Fruit fly (Drosophila melanogaster) whole organism, pupa: Measurements from ENCODE around the gene dgrn.
A peak's percentile ranks its signal among the peaks of the same experiment; 100 is the strongest.

ENCODE experiments used
- CG10348 ChIP-seq: fragments of 200-800 bp; sonication (Bioruptor generic); IDR thresholded peaks from 2 replicates; pipeline ENCODE4 v1.3.6; 2022; ENCODE audit warnings: missing biosample characterization, missing genetic modification characterization
- CG12605 ChIP-seq: fragments of 200-800 bp; sonication (Bioruptor generic); IDR thresholded peaks from 2 replicates; pipeline ENCODE4 v1.3.6; 2022; ENCODE audit warnings: missing biosample characterization, missing genetic modification characterization
- CG13204 ChIP-seq: fragments of 200-800 bp; sonication (Bioruptor generic); optimal IDR thresholded peaks from 2 replicates; lab custom pipeline; 2018; ENCODE audit warnings: missing biosample characterization, mild to moderate bottlenecking, missing genetic modification characterization, moderate library complexity
- CG14655 ChIP-seq: fragments of 200-800 bp; sonication (Bioruptor generic); optimal IDR thresholded peaks from 3 replicates; lab custom pipeline; 2017; ENCODE audit warnings: mild to moderate bottlenecking, missing biosample characterization, missing genetic modification reagents, missing genetic modification characterization
- CG15710 ChIP-seq: fragments of 200-800 bp; sonication (Bioruptor generic); optimal IDR thresholded peaks from 2 replicates; lab custom pipeline; 2018; ENCODE audit warnings: missing biosample characterization, mild to moderate bottlenecking, missing genetic modification characterization, moderate library complexity
- CG17806 ChIP-seq: fragments of 200-800 bp; sonication (Bioruptor generic); optimal IDR thresholded peaks from 2 replicates; lab custom pipeline; 2018; ENCODE audit warnings: missing biosample characterization, mild to moderate bottlenecking, missing genetic modification characterization, moderate library complexity
- CG32121 ChIP-seq: fragments of 200-800 bp; sonication (Bioruptor generic); IDR thresholded peaks from 2 replicates; pipeline ENCODE4 v1.3.6; 2022; ENCODE audit warnings: missing biosample characterization, missing genetic modification characterization
- CG34367 ChIP-seq: fragments of 200-800 bp; sonication (Bioruptor generic); optimal IDR thresholded peaks from 2 replicates; lab custom pipeline; 2018; ENCODE audit warnings: missing biosample characterization, mild to moderate bottlenecking, missing genetic modification characterization
- CG4496 ChIP-seq: fragments of 200-800 bp; sonication (Bioruptor generic); IDR thresholded peaks from 3 replicates; pipeline ENCODE4 v1.3.6; 2022; ENCODE audit warnings: missing biosample characterization, missing genetic modification characterization
- CG8159 ChIP-seq: fragments of 200-800 bp; sonication (Bioruptor generic); optimal IDR thresholded peaks from 3 replicates; lab custom pipeline; 2018; ENCODE audit warnings: missing biosample characterization, mild to moderate bottlenecking, missing genetic modification characterization, moderate library complexity
- CG8301 ChIP-seq: fragments of 200-800 bp; sonication (Bioruptor generic); optimal IDR thresholded peaks from 2 replicates; lab custom pipeline; 2018; ENCODE audit warnings: missing biosample characterization, mild to moderate bottlenecking, missing genetic modification characterization
- CG9948 ChIP-seq: fragments of 200-800 bp; sonication (Bioruptor generic); optimal IDR thresholded peaks from 2 replicates; lab custom pipeline; 2018; ENCODE audit warnings: missing biosample characterization, mild to moderate bottlenecking, missing genetic modification characterization, moderate library complexity
- D1 ChIP-seq: fragments of 200-800 bp; sonication (Bioruptor generic); optimal IDR thresholded peaks from 2 replicates; lab custom pipeline; 2018; ENCODE audit warnings: missing biosample characterization, mild to moderate bottlenecking, missing genetic modification characterization, moderate library complexity
- EcR ChIP-seq: fragments of 200-800 bp; sonication (Bioruptor generic); optimal IDR thresholded peaks from 3 replicates; lab custom pipeline; 2019; ENCODE audit warnings: missing biosample characterization, missing genetic modification characterization, mild to moderate bottlenecking, moderate library complexity, missing genetic modification reagents
- Ets98B ChIP-seq: fragments of 200-800 bp; sonication (Bioruptor generic); IDR thresholded peaks from 2 replicates; pipeline ENCODE4 v1.3.6; 2022; ENCODE audit warnings: missing biosample characterization, missing genetic modification characterization
- Pif1A ChIP-seq: fragments of 200-800 bp; sonication (Bioruptor generic); optimal IDR thresholded peaks from 3 replicates; lab custom pipeline; 2016; ENCODE audit warnings: missing biosample characterization, missing genetic modification characterization
- Pif1B ChIP-seq: fragments of 200-800 bp; sonication (Bioruptor generic); optimal IDR thresholded peaks from 3 replicates; lab custom pipeline; 2016; ENCODE audit warnings: missing biosample characterization, missing genetic modification characterization
- Snoo ChIP-seq: fragments of 200-800 bp; sonication (Bioruptor generic); optimal IDR thresholded peaks from 3 replicates; lab custom pipeline; 2017; ENCODE audit warnings: missing biosample characterization, mild to moderate bottlenecking, missing genetic modification characterization, inconsistent platforms
- fd96Ca ChIP-seq: fragments of 200-800 bp; sonication (Bioruptor generic); IDR thresholded peaks from 3 replicates; pipeline ENCODE4 v1.3.6; 2022; ENCODE audit warnings: missing biosample characterization, missing genetic modification characterization
- gl ChIP-seq: fragments of 200-800 bp; sonication (Bioruptor generic); optimal IDR thresholded peaks from 2 replicates; lab custom pipeline; 2018; ENCODE audit warnings: missing biosample characterization, mild to moderate bottlenecking, missing genetic modification characterization
- rn ChIP-seq: fragments of 200-800 bp; sonication (Bioruptor generic); IDR thresholded peaks from 2 replicates; pipeline ENCODE4 v1.3.6; 2022; ENCODE audit warnings: missing biosample characterization, missing genetic modification characterization

The dgrn gene

DNA sequence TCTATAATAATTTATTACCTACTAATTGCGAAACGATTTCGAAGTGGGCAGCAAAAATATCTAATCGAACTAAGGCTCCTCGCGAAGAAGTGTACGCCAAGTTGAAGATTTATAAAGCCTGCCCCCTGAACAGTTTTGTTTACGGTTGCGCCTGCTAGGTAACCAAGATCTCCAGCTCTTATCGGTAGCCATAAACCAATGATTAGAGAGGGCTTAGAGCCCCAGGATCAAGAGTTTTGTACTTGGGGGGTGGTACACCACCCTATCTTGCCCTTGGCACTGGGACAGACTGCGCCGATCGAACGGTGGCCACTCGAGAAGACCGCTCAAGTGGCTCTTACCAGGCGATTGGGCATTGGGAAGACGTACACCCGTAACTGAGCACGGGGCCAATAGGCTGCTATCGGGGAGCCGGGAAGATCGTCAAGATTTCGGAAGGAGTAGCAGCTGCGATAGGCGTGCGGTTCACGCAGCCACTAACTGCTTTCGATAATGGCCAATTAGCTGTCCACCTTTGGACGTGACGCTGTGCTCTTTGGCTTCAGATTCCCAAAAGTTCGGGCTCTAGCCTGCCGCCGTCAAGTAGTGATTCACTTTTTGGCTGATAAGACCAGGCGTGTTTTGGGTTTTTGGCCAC is 8.0 kb downstream of the dgrn start:
- no peak for TF ChIP-seq CG13204 (GFP tag; lab: Kevin White, UChicago)
- TF ChIP-seq EcR (GFP tag; lab: Kevin White, UChicago), result no peak
- no peak for TF ChIP-seq CG10348 (GFP tag; lab: Robert Waterston, UW)
- TF ChIP-seq Snoo (tag; lab: Kevin White, UChicago), result no peak
- no peak for TF ChIP-seq CG9948
- no peak for TF ChIP-seq CG32121 (GFP tag; lab: Robert Waterston, UW)
- no peak for TF ChIP-seq CG8159
- no peak for TF ChIP-seq CG8301 (tag; lab: Kevin White, UChicago)
- no peak for TF ChIP-seq fd96Ca (GFP tag; lab: Robert Waterston, UW)
- no peak for TF ChIP-seq CG15710 (tag; lab: Kevin White, UChicago)
- TF ChIP-seq CG14655 (GFP tag; lab: Kevin White, UChicago), result no peak
- no peak for TF ChIP-seq Pif1B (GFP tag; lab: Kevin White, UChicago)
- no peak for TF ChIP-seq Pif1A (GFP tag; lab: Kevin White, UChicago)
- TF ChIP-seq CG4496, result no peak
- no peak for TF ChIP-seq rn (GFP tag; lab: Robert Waterston, UW)
- TF ChIP-seq gl, result no peak
- no peak for TF ChIP-seq Ets98B (GFP tag; lab: Robert Waterston, UW)
- TF ChIP-seq CG34367, result no peak

DNA sequence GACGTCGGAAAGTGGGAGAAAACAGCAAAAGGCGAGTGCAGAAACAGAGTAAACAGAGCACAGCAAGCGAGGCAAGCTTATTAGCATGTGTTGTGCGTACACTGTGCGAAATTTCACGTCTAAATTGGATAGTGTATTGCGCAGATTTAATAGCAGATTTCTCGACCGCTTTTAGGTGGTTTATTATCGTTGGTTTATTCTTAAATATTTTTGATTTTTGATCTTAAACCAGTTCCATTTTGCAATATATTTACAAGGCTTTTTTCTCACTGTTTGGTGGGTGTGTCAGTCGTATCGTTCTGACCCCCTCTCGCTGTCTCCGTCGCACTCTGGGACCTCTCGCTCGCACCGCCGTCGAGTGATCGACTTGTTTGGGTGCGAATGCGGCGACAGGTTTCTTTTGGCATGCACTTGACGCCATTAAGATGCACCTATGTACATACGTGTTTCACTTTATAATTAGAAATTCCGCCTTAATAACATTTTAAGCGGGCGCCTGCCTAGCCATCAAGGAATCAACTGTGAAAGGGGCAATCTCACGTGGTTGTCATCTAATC is 9.6 kb downstream of the dgrn start:
- TF ChIP-seq CG4496 (peak; percentile 96), Pif1A (GFP tag; lab: Kevin White, UChicago) (peak; percentile 89), CG13204 (GFP tag; lab: Kevin White, UChicago) (no peak), CG12605 (GFP tag; lab: Robert Waterston, UW) (peak; percentile 90), CG14655 (GFP tag; lab: Kevin White, UChicago) (peak; percentile 93), EcR (GFP tag; lab: Kevin White, UChicago) (peak; percentile 12), fd96Ca (GFP tag; lab: Robert Waterston, UW) (peak; percentile 97), CG10348 (GFP tag; lab: Robert Waterston, UW) (peak; percentile 64; the same call in 1 of the 2 replicates), CG34367 (peak; percentile 77), Snoo (tag; lab: Kevin White, UChicago) (peak; percentile 85), CG9948 (no peak), CG17806 (tag; lab: Kevin White, UChicago) (peak; percentile 76), CG8301 (tag; lab: Kevin White, UChicago) (peak; percentile 95), Ets98B (GFP tag; lab: Robert Waterston, UW) (peak; percentile 96), rn (GFP tag; lab: Robert Waterston, UW) (peak; percentile 88), CG32121 (GFP tag; lab: Robert Waterston, UW) (peak; percentile 92), CG8159 (peak; percentile 83), CG15710 (tag; lab: Kevin White, UChicago) (peak; percentile 81), gl (peak; percentile 55), Pif1B (GFP tag; lab: Kevin White, UChicago) (peak; percentile 87), D1 (tag; lab: Kevin White, UChicago) (no peak)

DNA sequence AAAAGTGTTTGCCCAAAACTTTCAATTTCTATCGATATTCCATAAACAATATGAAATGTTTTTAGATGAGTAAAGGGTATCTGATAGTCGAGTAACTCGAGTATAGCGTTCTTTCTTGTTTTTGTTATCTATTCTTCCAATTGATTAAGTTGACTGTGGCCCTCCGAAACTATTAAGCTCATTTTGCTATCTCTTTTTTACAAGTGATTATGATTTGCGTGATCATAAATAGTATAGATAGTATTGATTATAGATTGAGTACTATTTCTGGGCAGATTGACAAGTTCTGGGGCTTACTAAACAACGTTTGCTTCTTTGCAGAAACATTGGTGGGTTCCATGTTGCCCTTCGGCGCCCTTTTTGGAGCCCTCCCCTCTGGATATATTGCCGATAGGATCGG is 12.1 kb downstream of the dgrn start:
- no peak for TF ChIP-seq CG8159
- TF ChIP-seq CG8301 (tag; lab: Kevin White, UChicago), result no peak
- TF ChIP-seq CG17806 (tag; lab: Kevin White, UChicago), result no peak
- TF ChIP-seq Pif1B (GFP tag; lab: Kevin White, UChicago), result no peak
- TF ChIP-seq EcR (GFP tag; lab: Kevin White, UChicago), result no peak
- no peak for TF ChIP-seq Pif1A (GFP tag; lab: Kevin White, UChicago)
- no peak for TF ChIP-seq CG13204 (GFP tag; lab: Kevin White, UChicago)
- no peak for TF ChIP-seq gl
- TF ChIP-seq D1 (tag; lab: Kevin White, UChicago), result no peak
- TF ChIP-seq CG9948, result no peak
- no peak for TF ChIP-seq CG14655 (GFP tag; lab: Kevin White, UChicago)
- TF ChIP-seq CG32121 (GFP tag; lab: Robert Waterston, UW), result no peak
- no peak for TF ChIP-seq CG4496
- no peak for TF ChIP-seq CG12605 (GFP tag; lab: Robert Waterston, UW)
- no peak for TF ChIP-seq fd96Ca (GFP tag; lab: Robert Waterston, UW)
- no peak for TF ChIP-seq CG15710 (tag; lab: Kevin White, UChicago)
- TF ChIP-seq rn (GFP tag; lab: Robert Waterston, UW), result no peak
- no peak for TF ChIP-seq CG34367
- TF ChIP-seq, all 21 proteins: peak for 0

DNA sequence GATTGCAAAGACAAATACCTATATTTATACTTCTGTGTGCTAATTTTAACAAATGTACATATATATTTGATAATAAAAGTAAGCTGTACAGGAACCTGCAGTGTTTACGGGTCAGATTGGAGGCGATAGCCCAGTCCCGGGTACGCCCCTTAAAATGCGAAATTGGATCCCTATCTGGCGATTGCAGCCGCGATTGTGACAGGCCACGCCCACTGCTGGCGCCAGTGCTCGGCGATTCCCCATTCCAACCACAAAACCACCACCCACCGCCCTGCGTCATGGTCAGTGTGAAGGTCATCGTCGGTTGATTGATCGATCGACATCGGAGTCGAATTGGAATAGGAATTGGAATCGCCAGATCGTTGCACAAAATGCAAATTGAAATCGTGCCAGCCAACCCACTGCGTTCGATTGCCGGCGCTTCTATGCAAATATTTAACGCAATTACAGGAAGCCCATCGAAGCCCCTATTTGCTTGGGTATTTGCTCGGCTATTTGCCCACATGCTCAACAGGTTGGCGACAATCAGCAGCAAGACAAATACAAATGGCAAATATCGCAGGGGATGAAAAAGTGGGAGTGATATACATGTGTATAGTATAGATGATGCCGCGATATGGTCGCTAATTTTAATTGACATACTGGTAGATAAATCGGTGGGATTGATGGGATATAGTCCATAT is 14.4 kb downstream of the dgrn start:
- TF ChIP-seq CG15710 (tag; lab: Kevin White, UChicago), result no peak
- TF ChIP-seq CG17806 (tag; lab: Kevin White, UChicago), result peak; percentile 8
- no peak for TF ChIP-seq EcR (GFP tag; lab: Kevin White, UChicago)
- TF ChIP-seq CG4496, result peak; percentile 35; the same call in 1 of the 3 replicates
- no peak for TF ChIP-seq CG32121 (GFP tag; lab: Robert Waterston, UW)
- TF ChIP-seq Pif1A (GFP tag; lab: Kevin White, UChicago), result peak; percentile 69
- peak; percentile 29 for TF ChIP-seq CG14655 (GFP tag; lab: Kevin White, UChicago)
- peak; percentile 51 for TF ChIP-seq CG34367
- TF ChIP-seq Pif1B (GFP tag; lab: Kevin White, UChicago), result peak; percentile 33
- no peak for TF ChIP-seq CG8159
- no peak for TF ChIP-seq D1 (tag; lab: Kevin White, UChicago)
- no peak for TF ChIP-seq gl

DNA sequence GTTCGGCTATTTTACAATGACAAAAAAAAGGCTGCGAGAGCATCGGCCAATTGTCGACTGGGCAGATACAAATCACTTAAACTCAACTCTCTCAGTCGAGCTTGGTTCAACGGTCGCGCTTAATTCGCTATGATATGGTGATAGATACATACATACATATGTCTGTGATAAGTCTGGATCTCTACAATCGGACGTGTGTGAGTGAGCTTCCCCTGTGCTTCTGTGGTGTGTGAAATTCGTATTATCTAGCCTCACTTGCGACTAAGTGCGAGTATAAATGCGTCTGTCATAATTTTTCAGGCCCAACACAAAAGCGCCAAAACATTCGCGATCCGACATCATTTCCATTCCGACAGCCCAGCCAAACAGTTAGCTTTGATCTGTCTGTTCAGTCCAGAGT is 16.5 kb downstream of the dgrn start, which contains the start of gene CG1213:
CG1213 (plus strand) TSS at position 301 of the 400 bp plus-strand sequence.
- no peak for TF ChIP-seq Pif1A (GFP tag; lab: Kevin White, UChicago)
- TF ChIP-seq EcR (GFP tag; lab: Kevin White, UChicago), result no peak
- TF ChIP-seq CG4496, result no peak
- no peak for TF ChIP-seq CG12605 (GFP tag; lab: Robert Waterston, UW)
- TF ChIP-seq CG10348 (GFP tag; lab: Robert Waterston, UW), result no peak
- TF ChIP-seq CG15710 (tag; lab: Kevin White, UChicago), result no peak
